Worm (Caenorhabditis elegans): ENCODE measurements around the gene sym-2.

The sym-2 gene

ce11 chrII:9165762-9166460 is 22.4 kb downstream of the sym-2 start, which contains the start of gene W07A12.8:
TSS of gene W07A12.8 (minus strand) at chrII:9165812.
- TF ChIP-seq ces-1 (GFP tag; optimal IDR thresholded peaks at IDR 0.05) (peak; percentile 43), ham-2 (GFP tag; optimal IDR thresholded peaks at IDR 0.05) (no peak), lin-13 (tag; optimal IDR thresholded peaks at IDR 0.05) (no peak)

DNA sequence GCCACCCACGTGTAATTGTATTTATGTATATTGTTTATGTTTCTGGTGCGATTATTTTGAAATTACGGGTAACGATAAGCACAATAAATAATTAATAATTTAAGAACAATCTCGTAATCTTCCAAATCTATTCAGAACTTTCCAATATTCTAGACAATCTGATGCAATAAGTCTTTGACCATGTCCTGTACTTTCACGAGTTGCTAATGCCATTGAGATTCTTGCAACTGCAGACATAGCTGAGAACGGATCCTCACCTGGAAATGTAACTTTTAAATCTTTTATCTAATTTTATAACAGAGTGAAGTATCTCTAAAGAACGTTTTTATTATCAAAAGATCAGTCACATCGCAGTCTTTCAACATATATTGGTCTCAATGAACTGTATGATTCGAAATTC is 24.9 kb downstream of the sym-2 start:
- TF ChIP-seq mls-2 (tag; optimal IDR thresholded peaks at IDR 0.05) (no peak), sem-2 (GFP tag; optimal IDR thresholded peaks at IDR 0.05) (no peak), hlh-1 (tag; optimal IDR thresholded peaks at IDR 0.05) (no peak), ceh-83 (GFP tag; optimal IDR thresholded peaks at IDR 0.05) (no peak), drap-1 (GFP tag; optimal IDR thresholded peaks at IDR 0.05) (no peak), unc-120 (tag; optimal IDR thresholded peaks at IDR 0.05; ENCODE audit: poor library complexity, severe bottlenecking) (no peak), elt-3 (tag; optimal IDR thresholded peaks at IDR 0.05) (no peak), bed-3 (GFP tag; optimal IDR thresholded peaks at IDR 0.05) (no peak), ztf-11 (tag; optimal IDR thresholded peaks at IDR 0.05) (no peak), mep-1 (tag; optimal IDR thresholded peaks at IDR 0.05) (no peak), blmp-1 (tag; optimal IDR thresholded peaks at IDR 0.05) (no peak), ces-1 (GFP tag; optimal IDR thresholded peaks at IDR 0.05) (no peak), elt-1 (tag; optimal IDR thresholded peaks at IDR 0.05; ENCODE audit: borderline replicate concordance, insufficient read depth) (no peak)

DNA sequence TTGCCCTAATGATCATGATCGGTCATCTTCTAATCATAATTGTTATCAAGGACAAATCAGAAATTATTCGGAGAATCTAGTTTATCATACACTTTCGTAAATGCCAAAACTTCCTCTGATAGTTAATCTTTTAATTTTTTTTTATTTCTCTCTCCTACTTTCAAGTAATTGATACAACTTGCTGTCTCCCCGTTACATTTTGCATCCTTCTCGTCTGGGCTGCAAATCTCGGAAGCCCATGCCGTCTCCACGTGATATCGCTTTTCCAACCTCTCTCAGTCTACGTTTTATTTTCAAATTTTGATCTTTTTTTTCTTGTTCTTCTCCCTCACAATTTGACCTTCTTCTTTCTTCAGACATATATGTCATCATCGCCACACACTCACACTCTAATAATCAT is 27.3 kb downstream of the sym-2 start, which contains the start of gene rhy-1:
rhy-1 (plus strand) TSS at position 357 of the 400 bp plus-strand sequence.
- TF ChIP-seq cnd-1 (tag; optimal IDR thresholded peaks at IDR 0.05) (no peak), elt-3 (tag; optimal IDR thresholded peaks at IDR 0.05) (peak; percentile 42)

DNA sequence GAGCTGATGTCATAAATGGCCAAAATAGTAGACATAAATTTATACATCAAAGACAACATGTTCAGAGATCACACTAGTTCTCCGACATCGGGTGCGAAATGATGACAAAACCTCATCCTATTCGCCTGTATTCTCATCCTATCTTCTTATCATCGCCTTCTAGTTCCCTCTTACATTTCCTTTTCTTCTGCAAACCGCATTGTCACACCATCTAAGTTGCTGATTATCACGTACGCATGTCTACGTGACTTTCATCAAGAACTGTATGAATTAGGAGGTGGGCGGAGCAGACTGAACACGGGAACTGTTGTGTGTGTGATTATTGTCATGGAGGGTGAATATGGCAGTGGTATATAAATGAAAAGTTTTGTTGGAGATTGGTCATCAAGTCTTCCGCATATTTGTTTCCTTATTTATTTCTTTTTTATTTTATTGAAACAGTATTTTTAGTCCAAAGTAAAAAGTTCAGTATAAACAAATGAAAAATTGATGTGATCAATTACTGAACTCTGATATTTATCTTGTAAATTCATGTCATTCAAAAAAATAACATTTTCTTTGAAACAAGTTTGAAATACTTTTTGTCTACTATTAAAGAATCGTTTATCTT is 28.0 kb downstream of the sym-2 start:
- TF ChIP-seq flh-1 (GFP tag; optimal IDR thresholded peaks at IDR 0.05): no peak
- no peak for TF ChIP-seq sem-2 (GFP tag; optimal IDR thresholded peaks at IDR 0.05)
- peak; percentile 71 for TF ChIP-seq elt-3 (tag; optimal IDR thresholded peaks at IDR 0.05)

ce11 chrII:9158029-9158428 is 30.3 kb downstream of the sym-2 start, which contains the start of gene oac-54:
TSS of gene oac-54 (plus strand) at chrII:9158111.
- TF ChIP-seq mab-5 (tag; optimal IDR thresholded peaks at IDR 0.05) (no peak), blmp-1 (tag; optimal IDR thresholded peaks at IDR 0.05) (no peak), snpc-4 (tag; optimal IDR thresholded peaks at IDR 0.05) (no peak), ces-1 (GFP tag; optimal IDR thresholded peaks at IDR 0.05) (no peak), nhr-2 (tag; optimal IDR thresholded peaks at IDR 0.05) (no peak), M03D4.4 (tag; optimal IDR thresholded peaks at IDR 0.05) (no peak), ham-2 (GFP tag; optimal IDR thresholded peaks at IDR 0.05) (no peak), lsy-2 (tag; optimal IDR thresholded peaks at IDR 0.05) (no peak), lin-13 (tag; optimal IDR thresholded peaks at IDR 0.05) (no peak), unc-120 (tag; optimal IDR thresholded peaks at IDR 0.05; ENCODE audit: poor library complexity, severe bottlenecking) (no peak), lin-32 (GFP tag; optimal IDR thresholded peaks at IDR 0.05) (no peak), ztf-11 (tag; optimal IDR thresholded peaks at IDR 0.05) (no peak), flh-1 (GFP tag; optimal IDR thresholded peaks at IDR 0.05) (no peak)

DNA sequence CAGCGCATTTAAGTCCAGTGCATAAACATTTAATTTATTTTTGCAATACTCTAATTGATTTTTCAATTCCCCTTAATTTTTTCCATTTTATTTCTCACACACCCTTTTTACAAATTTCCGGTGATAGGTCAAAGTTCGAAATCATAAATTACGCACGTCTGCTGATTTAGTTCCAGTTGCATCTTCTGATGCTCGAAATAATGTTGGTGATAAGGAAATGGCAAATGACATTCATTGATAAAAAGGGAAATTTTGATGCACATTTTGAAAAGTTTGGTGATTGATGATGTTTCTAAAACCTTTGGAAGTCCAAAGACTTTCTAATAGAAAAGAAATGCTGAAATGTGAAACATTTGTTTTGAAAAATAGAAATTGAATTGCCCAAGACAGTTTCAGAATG is 31.2 kb downstream of the sym-2 start:
- TF ChIP-seq lsy-2 (tag; optimal IDR thresholded peaks at IDR 0.05): no peak
- TF ChIP-seq cnd-1 (tag; optimal IDR thresholded peaks at IDR 0.05): no peak
- TF ChIP-seq mep-1 (tag; optimal IDR thresholded peaks at IDR 0.05): no peak
- no peak for TF ChIP-seq lin-32 (GFP tag; optimal IDR thresholded peaks at IDR 0.05)
- no peak for TF ChIP-seq ceh-43 (GFP tag; optimal IDR thresholded peaks at IDR 0.05)

DNA sequence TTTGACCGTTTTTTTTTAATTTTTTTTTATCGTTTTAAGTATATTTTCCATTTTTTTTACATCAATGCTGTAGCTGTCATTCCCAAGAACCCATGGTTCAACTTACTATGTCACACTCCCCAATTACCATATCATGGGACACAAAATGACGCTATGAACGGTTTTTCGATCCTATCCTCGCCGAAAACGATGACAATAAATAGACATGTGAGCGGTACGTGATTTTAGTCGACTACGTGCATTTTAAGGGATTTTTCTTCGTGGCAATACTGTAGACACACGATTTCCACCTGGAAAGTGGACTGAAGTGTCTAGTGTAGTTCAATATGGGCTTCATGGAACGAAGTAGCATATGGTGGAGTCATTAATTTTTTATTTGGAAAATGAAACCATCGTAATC is 32.0 kb downstream of the sym-2 start:
- TF ChIP-seq mab-5 (tag; optimal IDR thresholded peaks at IDR 0.05) (no peak), lin-13 (tag; optimal IDR thresholded peaks at IDR 0.05) (no peak), M03D4.4 (tag; optimal IDR thresholded peaks at IDR 0.05) (no peak), zip-8 (tag; optimal IDR thresholded peaks at IDR 0.05) (no peak), hlh-1 (tag; optimal IDR thresholded peaks at IDR 0.05) (no peak), blmp-1 (tag; optimal IDR thresholded peaks at IDR 0.05) (no peak), nhr-12 (tag; optimal IDR thresholded peaks at IDR 0.05) (no peak), tbx-8 (GFP tag; optimal IDR thresholded peaks at IDR 0.05) (no peak), bed-3 (GFP tag; optimal IDR thresholded peaks at IDR 0.05) (no peak), nhr-76 (tag; optimal IDR thresholded peaks at IDR 0.05) (no peak), sptf-1 (tag; optimal IDR thresholded peaks at IDR 0.05) (no peak)

All from whole organism, mixed stage, embryonic.